Worm (Caenorhabditis elegans) whole organism, midembryonic: ENCODE results near the gene idpa-1.

Source experiments
- cog-1 ChIP-seq: sonication (generic microtip); optimal IDR thresholded peaks from 2 replicates; lab custom pipeline; 2016; ENCODE audit warnings: missing genetic modification characterization, missing compliant biosample characterization
- flt-1 ChIP-seq: fragments of 200-800 bp; sonication (Bioruptor generic); IDR thresholded peaks from 2 replicates; pipeline ENCODE4 v1.3.6; 2022; ENCODE audit warnings: missing genetic modification characterization, missing compliant biosample characterization
- klf-2 ChIP-seq: fragments of 200-800 bp; sonication (Bioruptor generic); conservative IDR thresholded peaks from 2 replicates; pipeline ENCODE4 v1.3.6; 2022; ENCODE audit warnings: missing genetic modification reagents, missing genetic modification characterization, missing compliant biosample characterization
- med-1 ChIP-seq: sonication (generic microtip); optimal IDR thresholded peaks from 2 replicates; lab custom pipeline; 2017; ENCODE audit warnings: missing genetic modification characterization, mild to moderate bottlenecking, missing compliant biosample characterization, antibody characterized with exemption, missing genetic modification reagents; ENCODE audit not compliant: insufficient read depth
- ref-1 ChIP-seq: fragments of 200-800 bp; sonication (Bioruptor generic); conservative IDR thresholded peaks from 2 replicates; pipeline ENCODE4 v1.3.6; 2022; ENCODE audit warnings: missing genetic modification reagents, missing genetic modification characterization, missing compliant biosample characterization
- tab-1 ChIP-seq: fragments of 200-800 bp; sonication (Bioruptor generic); IDR thresholded peaks from 2 replicates; pipeline ENCODE4 v1.3.6; 2022; ENCODE audit warnings: missing genetic modification characterization, missing compliant biosample characterization
- ztf-23 ChIP-seq: fragments of 200-800 bp; sonication (Bioruptor generic); IDR thresholded peaks from 2 replicates; pipeline ENCODE4 v1.3.6; 2022; ENCODE audit warnings: missing genetic modification reagents, missing genetic modification characterization, missing compliant biosample characterization
- ztf-29 ChIP-seq: fragments of 200-800 bp; sonication (Bioruptor generic); IDR thresholded peaks from 2 replicates; pipeline ENCODE4 v1.3.6; 2022; ENCODE audit warnings: missing genetic modification reagents, missing genetic modification characterization, missing compliant biosample characterization

ce11 chrIII:2908859-2909258 is 7.8 kb upstream of the idpa-1 start:
- TF ChIP-seq flt-1 (GFP tag; lab: Robert Waterston, UW) (no peak), cog-1 (tag; lab: Kevin White, UChicago) (no peak), ztf-29 (GFP tag; lab: Robert Waterston, UW) (no peak), ztf-23 (GFP tag; lab: Robert Waterston, UW) (no peak), ref-1 (GFP tag; lab: Robert Waterston, UW) (no peak), klf-2 (GFP tag; lab: Robert Waterston, UW) (no peak), tab-1 (GFP tag; lab: Robert Waterston, UW) (no peak), med-1 (GFP tag; lab: Kevin White, UChicago) (no peak)
